Worm (Caenorhabditis elegans): ENCODE data around the gene slc-17.5.

The slc-17.5 gene

DNA sequence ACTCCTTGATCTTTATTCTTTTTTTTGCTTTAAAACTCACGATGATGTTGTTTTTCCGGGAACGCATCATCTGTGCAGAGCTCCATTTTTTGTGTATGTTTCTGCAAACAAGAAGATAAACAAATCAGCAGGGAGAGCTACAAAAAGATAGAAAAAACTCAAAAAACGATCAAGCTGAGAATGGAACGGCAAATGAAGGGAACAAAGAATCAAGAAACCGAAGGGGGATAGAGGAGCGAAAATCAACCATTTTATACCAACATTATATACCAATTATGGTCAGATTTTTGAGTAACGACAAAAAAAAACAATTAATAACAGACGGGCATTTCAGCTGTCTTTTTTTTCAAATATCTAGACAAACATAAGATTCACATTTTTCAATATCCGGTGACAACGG, at the start of gene slc-17.5:
slc-17.5 (minus strand) TSS at position 101 of the 400 bp plus-strand sequence.
- no peak for TF ChIP-seq fos-1 (tag; optimal IDR thresholded peaks at IDR 0.05)
- no peak for TF ChIP-seq egl-5 (tag; optimal IDR thresholded peaks at IDR 0.05)
- TF ChIP-seq nhr-12 (tag; optimal IDR thresholded peaks at IDR 0.05): no peak
- TF ChIP-seq nhr-237 (tag; optimal IDR thresholded peaks at IDR 0.05): no peak
- TF ChIP-seq snpc-4 (tag; optimal IDR thresholded peaks at IDR 0.05): no peak
- TF ChIP-seq nhr-67 (tag; optimal IDR thresholded peaks at IDR 0.05): no peak
- no peak for TF ChIP-seq ceh-28 (tag; optimal IDR thresholded peaks at IDR 0.05)

DNA sequence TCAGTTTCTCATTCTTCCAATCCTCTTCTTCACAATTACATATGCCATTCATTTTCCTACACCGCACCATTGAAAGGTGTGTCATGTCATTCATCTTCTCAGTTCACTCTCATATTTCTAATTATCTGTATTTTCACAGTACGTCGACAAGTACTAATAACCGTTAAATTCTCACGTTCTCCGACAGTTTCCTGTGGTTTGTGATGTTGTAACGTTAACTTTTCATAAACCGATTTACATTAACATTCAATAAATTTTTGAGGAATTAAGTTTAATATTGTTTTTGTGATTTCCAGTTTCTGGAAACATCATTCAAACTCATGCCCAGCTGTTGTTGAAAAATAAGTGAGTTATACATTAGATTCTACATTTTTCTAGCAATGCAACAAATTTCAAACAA, 49.7 kb upstream of the slc-17.5 start, which contains the start of gene tmd-2:
tmd-2 (plus strand) TSS at position 301 of the 400 bp plus-strand sequence.
- TF ChIP-seq ceh-82 (tag; optimal IDR thresholded peaks at IDR 0.05): no peak
- TF ChIP-seq unc-62 (GFP tag; optimal IDR thresholded peaks at IDR 0.05): no peak
- TF ChIP-seq mml-1 (tag; optimal IDR thresholded peaks at IDR 0.05): no peak
- no peak for TF ChIP-seq nhr-25 (tag; optimal IDR thresholded peaks at IDR 0.05)
- no peak for TF ChIP-seq pqm-1 (tag; optimal IDR thresholded peaks at IDR 0.05)
- no peak for TF ChIP-seq eor-1 (tag; optimal IDR thresholded peaks at IDR 0.05)
- TF ChIP-seq lsy-12 (tag; optimal IDR thresholded peaks at IDR 0.05): no peak
- TF ChIP-seq skn-1 (tag; optimal IDR thresholded peaks at IDR 0.05): no peak
- TF ChIP-seq unc-39 (tag; optimal IDR thresholded peaks at IDR 0.05): no peak
- no peak for TF ChIP-seq fkh-10 (GFP tag; optimal IDR thresholded peaks at IDR 0.05)
- no peak for TF ChIP-seq aly-2 (tag; optimal IDR thresholded peaks at IDR 0.05)
- no peak for TF ChIP-seq ceh-9 (tag; optimal IDR thresholded peaks at IDR 0.05)
- TF ChIP-seq ceh-28 (tag; optimal IDR thresholded peaks at IDR 0.05): no peak

DNA sequence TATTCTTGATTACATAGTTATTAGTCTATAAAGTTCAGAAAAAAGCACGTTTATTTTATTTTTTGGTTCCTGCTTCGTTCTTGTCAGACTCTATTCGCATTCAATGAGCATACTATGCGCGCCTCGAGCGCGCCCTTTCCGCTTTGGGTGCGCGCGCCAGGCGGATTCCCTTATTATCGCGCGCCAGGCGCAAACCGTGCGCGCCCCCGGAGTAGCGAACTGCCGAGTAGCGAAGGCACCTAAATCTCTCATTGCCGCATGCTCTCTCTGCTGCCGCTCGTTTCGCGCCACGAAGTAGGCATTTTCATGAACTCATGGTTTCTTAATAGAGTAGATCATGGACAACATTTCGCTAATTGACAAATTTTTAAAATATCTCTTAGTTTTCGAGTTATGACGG, 42.4 kb upstream of the slc-17.5 start:
- TF ChIP-seq pqm-1 (tag; optimal IDR thresholded peaks at IDR 0.05): no peak
- no peak for TF ChIP-seq ceh-9 (tag; optimal IDR thresholded peaks at IDR 0.05)
- no peak for TF ChIP-seq daf-12 (tag; optimal IDR thresholded peaks at IDR 0.05)
- no peak for TF ChIP-seq zag-1 (tag; optimal IDR thresholded peaks at IDR 0.05)
- no peak for TF ChIP-seq mdl-1 (tag; optimal IDR thresholded peaks at IDR 0.05)
- TF ChIP-seq elt-3 (tag; optimal IDR thresholded peaks at IDR 0.05): no peak
- TF ChIP-seq fos-1 (tag; optimal IDR thresholded peaks at IDR 0.05): no peak
- no peak for TF ChIP-seq unc-39 (tag; optimal IDR thresholded peaks at IDR 0.05)
- no peak for TF ChIP-seq hmg-11 (tag; optimal IDR thresholded peaks at IDR 0.05)
- no peak for TF ChIP-seq ceh-16 (tag; optimal IDR thresholded peaks at IDR 0.05)

DNA sequence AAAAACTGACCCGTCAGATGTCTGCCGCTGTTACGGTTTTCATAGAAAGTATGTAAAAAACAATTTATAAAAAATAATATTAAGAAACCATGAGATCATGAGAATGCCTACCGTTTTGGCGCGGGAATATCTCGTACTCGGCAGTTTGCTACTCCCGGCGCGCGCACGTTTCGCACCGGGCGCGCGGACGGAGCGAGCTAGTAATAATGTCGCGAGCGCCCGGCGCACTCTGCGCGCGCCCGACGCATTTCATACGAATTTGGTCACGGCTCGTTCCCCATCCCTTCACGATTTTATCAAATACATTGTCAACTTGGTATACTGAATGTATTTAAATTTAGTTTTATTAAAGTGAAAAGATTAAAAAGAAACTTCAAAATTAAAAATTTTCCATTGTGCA, 41.2 kb upstream of the slc-17.5 start:
- TF ChIP-seq lin-39 (tag; optimal IDR thresholded peaks at IDR 0.05) (no peak), nhr-43 (tag; optimal IDR thresholded peaks at IDR 0.05; ENCODE audit: poor library complexity, severe bottlenecking) (no peak), eor-1 (tag; optimal IDR thresholded peaks at IDR 0.05) (no peak), unc-62 (GFP tag; optimal IDR thresholded peaks at IDR 0.05) (no peak), mdl-1 (tag; optimal IDR thresholded peaks at IDR 0.05) (no peak), nhr-12 (tag; optimal IDR thresholded peaks at IDR 0.05) (no peak), unc-39 (tag; optimal IDR thresholded peaks at IDR 0.05) (no peak), nhr-25 (tag; optimal IDR thresholded peaks at IDR 0.05) (no peak), ZK546.5 (tag; optimal IDR thresholded peaks at IDR 0.05) (no peak), egl-5 (tag; optimal IDR thresholded peaks at IDR 0.05) (no peak), lsy-12 (tag; optimal IDR thresholded peaks at IDR 0.05) (no peak), elt-1 (tag; optimal IDR thresholded peaks at IDR 0.05) (no peak), nhr-28 (tag; optimal IDR thresholded peaks at IDR 0.05) (no peak), aly-2 (tag; optimal IDR thresholded peaks at IDR 0.05) (no peak)

DNA sequence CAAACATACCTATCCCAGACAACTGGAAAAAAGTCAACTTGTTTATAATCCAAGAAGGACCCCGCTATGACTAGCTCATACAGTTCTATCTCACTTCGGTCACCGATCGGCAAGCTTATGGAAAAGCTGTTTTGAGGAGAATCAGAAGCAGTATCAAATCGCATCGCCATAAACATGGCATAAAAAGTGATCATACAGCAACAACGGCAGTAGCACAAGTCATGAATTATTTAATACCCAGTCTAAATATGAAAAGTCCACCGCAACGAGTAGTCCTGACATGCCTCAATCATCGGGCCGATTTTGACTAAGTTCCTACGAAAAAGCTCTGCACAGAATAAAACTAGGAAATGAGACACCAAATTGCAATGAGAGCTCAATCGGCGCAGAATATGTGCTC, 38.8 kb upstream of the slc-17.5 start:
- no peak for TF ChIP-seq skn-1 (tag; optimal IDR thresholded peaks at IDR 0.05)
- TF ChIP-seq aly-2 (tag; optimal IDR thresholded peaks at IDR 0.05): no peak
- no peak for TF ChIP-seq nhr-12 (tag; optimal IDR thresholded peaks at IDR 0.05)
- no peak for TF ChIP-seq fkh-2 (tag; optimal IDR thresholded peaks at IDR 0.05)
- no peak for TF ChIP-seq unc-62 (GFP tag; optimal IDR thresholded peaks at IDR 0.05)
- no peak for TF ChIP-seq egl-27 (tag; optimal IDR thresholded peaks at IDR 0.05)
- no peak for TF ChIP-seq nhr-28 (tag; optimal IDR thresholded peaks at IDR 0.05)
- no peak for TF ChIP-seq ceh-82 (tag; optimal IDR thresholded peaks at IDR 0.05)
- TF ChIP-seq fos-1 (tag; optimal IDR thresholded peaks at IDR 0.05): no peak
- TF ChIP-seq hmg-11 (tag; optimal IDR thresholded peaks at IDR 0.05): no peak
- TF ChIP-seq mml-1 (tag; optimal IDR thresholded peaks at IDR 0.05): no peak
- no peak for TF ChIP-seq R02D3.7 (tag; optimal IDR thresholded peaks at IDR 0.05)
- TF ChIP-seq jun-1 (tag; optimal IDR thresholded peaks at IDR 0.05): no peak

All from whole organism, L3 larva.